Worm (Caenorhabditis elegans) whole organism, young adult: ENCODE data around the gene B0496.11.

Experiments
- B0035.1 ChIP-seq: sonication (generic microtip); optimal IDR thresholded peaks from 2 replicates; lab custom pipeline; 2016; ENCODE audit warnings: missing genetic modification characterization, mild to moderate bottlenecking, missing compliant biosample characterization, missing genotype, missing genetic modification reagents
- B0336.3 ChIP-seq: fragments of 200-800 bp; sonication (Bioruptor generic); IDR thresholded peaks from 2 replicates; pipeline ENCODE4 v1.3.6; 2022; ENCODE audit warnings: missing genetic modification characterization, missing compliant biosample characterization
- F39B2.1 ChIP-seq: fragments of 200-800 bp; sonication (Bioruptor generic); IDR thresholded peaks from 2 replicates; pipeline ENCODE4 v1.3.6; 2022; ENCODE audit warnings: missing genetic modification reagents, missing genetic modification characterization, missing compliant biosample characterization
- K12H6.12 ChIP-seq: fragments of 200-800 bp; sonication (Bioruptor generic); optimal IDR thresholded peaks from 2 replicates; lab custom pipeline; 2018; ENCODE audit warnings: mild to moderate bottlenecking, missing genetic modification characterization, missing compliant biosample characterization
- T26A5.8 ChIP-seq: sonication (generic microtip); optimal IDR thresholded peaks from 2 replicates; lab custom pipeline; 2016; ENCODE audit warnings: missing genetic modification characterization, missing compliant biosample characterization
- Y53F4B.3 ChIP-seq: fragments of 200-800 bp; sonication (Bioruptor generic); IDR thresholded peaks from 2 replicates; pipeline ENCODE4 v1.3.6; 2022; ENCODE audit warnings: missing genetic modification reagents, missing genetic modification characterization, missing compliant biosample characterization
- Y56A3A.18 ChIP-seq: fragments of 200-800 bp; sonication (Bioruptor generic); IDR thresholded peaks from 2 replicates; pipeline ENCODE4 v1.3.6; 2022; ENCODE audit warnings: missing genetic modification reagents, missing genetic modification characterization, missing compliant biosample characterization
- Y79H2A.3 ChIP-seq: fragments of 200-800 bp; sonication (Bioruptor generic); conservative IDR thresholded peaks from 2 replicates; pipeline ENCODE4 v1.3.6; 2022; ENCODE audit warnings: missing genetic modification reagents, missing genetic modification characterization, missing compliant biosample characterization
- atf-7 ChIP-seq: sonication (generic microtip); optimal IDR thresholded peaks from 2 replicates; lab custom pipeline; 2017; ENCODE audit warnings: mild to moderate bottlenecking, missing genetic modification characterization, missing compliant biosample characterization
- cebp-2 ChIP-seq: fragments of 200-800 bp; sonication (Bioruptor generic); IDR thresholded peaks from 2 replicates; pipeline ENCODE4 v1.3.6; 2022; ENCODE audit warnings: missing genetic modification characterization, missing compliant biosample characterization
- ceh-100 ChIP-seq: fragments of 200-800 bp; sonication (Bioruptor generic); IDR thresholded peaks from 2 replicates; pipeline ENCODE4 v1.3.6; 2022; ENCODE audit warnings: missing genetic modification reagents, missing genetic modification characterization, missing compliant biosample characterization
- ceh-40 ChIP-seq: fragments of 200-800 bp; sonication (Bioruptor generic); IDR thresholded peaks from 2 replicates; pipeline ENCODE4 v1.3.6; 2022; ENCODE audit warnings: missing genetic modification characterization, missing compliant biosample characterization
- ceh-58 ChIP-seq: fragments of 200-800 bp; sonication (Bioruptor generic); IDR thresholded peaks from 2 replicates; pipeline ENCODE4 v1.3.6; 2022; ENCODE audit warnings: missing genetic modification characterization, missing compliant biosample characterization
- chd-7 ChIP-seq: sonication (generic microtip); optimal IDR thresholded peaks from 2 replicates; lab custom pipeline; 2016; ENCODE audit warnings: mild to moderate bottlenecking, missing genetic modification characterization, moderate library complexity, missing compliant biosample characterization
- die-1 ChIP-seq: sonication (generic microtip); optimal IDR thresholded peaks from 2 replicates; lab custom pipeline; 2016; ENCODE audit warnings: missing genotype, mild to moderate bottlenecking, missing genetic modification characterization, missing compliant biosample characterization
- egl-18 ChIP-seq: fragments of 200-800 bp; sonication (Bioruptor generic); IDR thresholded peaks from 2 replicates; pipeline ENCODE4 v1.3.6; 2022; ENCODE audit warnings: missing genetic modification reagents, missing genetic modification characterization, missing compliant biosample characterization
- gei-17 ChIP-seq: fragments of 200-800 bp; sonication (Bioruptor generic); optimal IDR thresholded peaks from 2 replicates; lab custom pipeline; 2018; ENCODE audit warnings: mild to moderate bottlenecking, missing genetic modification characterization, missing compliant biosample characterization
- hlh-26 ChIP-seq: fragments of 200-800 bp; sonication (Bioruptor generic); conservative IDR thresholded peaks from 2 replicates; pipeline ENCODE4 v1.3.6; 2022; ENCODE audit warnings: missing genetic modification reagents, missing genetic modification characterization, missing compliant biosample characterization
- let-526 ChIP-seq: fragments of 200-800 bp; sonication (Bioruptor generic); IDR thresholded peaks from 2 replicates; pipeline ENCODE4 v1.3.6; 2022; ENCODE audit warnings: missing genetic modification reagents, missing genetic modification characterization, missing compliant biosample characterization
- lsl-1 ChIP-seq: fragments of 200-800 bp; sonication (Bioruptor generic); optimal IDR thresholded peaks from 2 replicates; lab custom pipeline; 2018; ENCODE audit warnings: mild to moderate bottlenecking, missing genetic modification characterization, moderate library complexity, missing compliant biosample characterization
- lsy-27 ChIP-seq: sonication (generic microtip); optimal IDR thresholded peaks from 2 replicates; lab custom pipeline; 2017; ENCODE audit warnings: missing genetic modification characterization, mild to moderate bottlenecking, missing compliant biosample characterization, antibody characterized with exemption, missing genotype, borderline replicate concordance; ENCODE audit not compliant: insufficient read depth
- nfya-1 ChIP-seq: sonication (generic microtip); optimal IDR thresholded peaks from 2 replicates; lab custom pipeline; 2017; ENCODE audit warnings: antibody characterized with exemption, missing compliant biosample characterization, missing genetic modification characterization, borderline replicate concordance; ENCODE audit not compliant: insufficient read depth
- nhr-120 ChIP-seq: fragments of 200-800 bp; sonication (Bioruptor generic); IDR thresholded peaks from 2 replicates; pipeline ENCODE4 v1.3.6; 2022; ENCODE audit warnings: missing genetic modification characterization, missing compliant biosample characterization
- pbrm-1 ChIP-seq: fragments of 200-800 bp; sonication (Bioruptor generic); IDR thresholded peaks from 2 replicates; pipeline ENCODE4 v1.3.6; 2022; ENCODE audit warnings: missing genetic modification reagents, missing genetic modification characterization, missing compliant biosample characterization
- rcor-1 ChIP-seq: fragments of 200-800 bp; sonication (Bioruptor generic); IDR thresholded peaks from 2 replicates; pipeline ENCODE4 v1.3.6; 2022; ENCODE audit warnings: missing genetic modification reagents, missing genetic modification characterization, missing compliant biosample characterization
- rec-8 ChIP-seq, 2 experiments: sonication (generic microtip); optimal IDR thresholded peaks; 2 replicates each; lab custom pipeline; 2016; ENCODE audit warnings: mild to moderate bottlenecking in 2 of 2, missing genetic modification characterization in 2 of 2, missing genetic modification reagents in 2 of 2, missing genotype in 2 of 2, missing biosample characterization in 1 of 2, missing compliant biosample characterization in 1 of 2, moderate library complexity in 1 of 2
- sdz-38 ChIP-seq: sonication (generic microtip); optimal IDR thresholded peaks from 2 replicates; lab custom pipeline; 2016; ENCODE audit warnings: missing genotype, missing genetic modification characterization, missing compliant biosample characterization
- snpc-1.1 ChIP-seq: sonication (generic microtip); optimal IDR thresholded peaks from 2 replicates; lab custom pipeline; 2017; ENCODE audit warnings: missing genetic modification characterization, mild to moderate bottlenecking, missing compliant biosample characterization, antibody characterized with exemption, moderate library complexity, missing genotype, missing genetic modification reagents; ENCODE audit not compliant: insufficient read depth
- snpc-1.3 ChIP-seq: sonication (generic microtip); optimal IDR thresholded peaks from 2 replicates; lab custom pipeline; 2017; ENCODE audit warnings: missing genetic modification characterization, mild to moderate bottlenecking, missing compliant biosample characterization, antibody characterized with exemption, moderate library complexity, missing genotype, missing genetic modification reagents; ENCODE audit not compliant: insufficient read depth
- tbp1 ChIP-seq: fragments of 200-800 bp; sonication (Bioruptor generic); optimal IDR thresholded peaks from 2 replicates; lab custom pipeline; 2018; ENCODE audit warnings: mild to moderate bottlenecking, missing genetic modification characterization, missing compliant biosample characterization
- tbx-9 ChIP-seq: sonication (generic microtip); optimal IDR thresholded peaks from 2 replicates; lab custom pipeline; 2016; ENCODE audit warnings: borderline replicate concordance, missing genetic modification characterization, inconsistent platforms, missing compliant biosample characterization
- zim-3 ChIP-seq: sonication (generic microtip); optimal IDR thresholded peaks from 2 replicates; lab custom pipeline; 2017; ENCODE audit warnings: mild to moderate bottlenecking, missing genetic modification characterization, moderate library complexity, missing compliant biosample characterization
- ztf-25 ChIP-seq: fragments of 200-800 bp; sonication (Bioruptor generic); IDR thresholded peaks from 2 replicates; pipeline ENCODE4 v1.3.6; 2022; ENCODE audit warnings: missing genetic modification reagents, missing genetic modification characterization, missing compliant biosample characterization

B0496.11 gene

DNA sequence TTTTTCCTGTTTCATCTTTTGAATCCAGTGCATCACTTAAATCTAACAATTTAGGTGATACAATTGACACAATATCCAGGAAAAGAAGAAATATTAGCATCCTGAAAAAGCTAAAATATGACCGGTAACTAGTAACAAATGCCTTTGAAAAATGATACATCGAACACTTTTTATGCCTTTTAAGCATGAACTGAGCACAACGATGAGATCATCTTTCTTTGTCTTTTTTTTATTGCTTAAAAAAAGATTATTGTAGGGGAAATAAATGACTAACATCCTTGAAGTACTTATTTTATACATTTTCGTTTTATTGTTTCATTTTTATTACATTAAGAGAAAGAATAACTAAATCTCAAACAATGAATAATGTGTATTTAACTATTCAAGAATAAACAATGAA, 32.1 kb upstream of the B0496.11 start, which contains the start of gene F13B6.3:
F13B6.3 (minus strand) TSS at position 101 of the 400 bp plus-strand sequence.
- TF ChIP-seq atf-7 (tag; lab: Kevin White, UChicago) (no peak), snpc-1.1 (tag; lab: Kevin White, UChicago) (no peak), tbx-9 (tag; lab: Kevin White, UChicago) (no peak), snpc-1.3 (tag; lab: Kevin White, UChicago) (no peak), ceh-100 (GFP tag; lab: Robert Waterston, UW) (no peak), let-526 (no peak), pbrm-1 (GFP tag; lab: Robert Waterston, UW) (no peak), ceh-40 (no peak), die-1 (tag; lab: Kevin White, UChicago) (no peak), Y79H2A.3 (GFP tag; lab: Robert Waterston, UW) (no peak), gei-17 (GFP tag; lab: Kevin White, UChicago) (no peak), sdz-38 (tag; lab: Kevin White, UChicago) (no peak), egl-18 (GFP tag; lab: Robert Waterston, UW) (no peak)

DNA sequence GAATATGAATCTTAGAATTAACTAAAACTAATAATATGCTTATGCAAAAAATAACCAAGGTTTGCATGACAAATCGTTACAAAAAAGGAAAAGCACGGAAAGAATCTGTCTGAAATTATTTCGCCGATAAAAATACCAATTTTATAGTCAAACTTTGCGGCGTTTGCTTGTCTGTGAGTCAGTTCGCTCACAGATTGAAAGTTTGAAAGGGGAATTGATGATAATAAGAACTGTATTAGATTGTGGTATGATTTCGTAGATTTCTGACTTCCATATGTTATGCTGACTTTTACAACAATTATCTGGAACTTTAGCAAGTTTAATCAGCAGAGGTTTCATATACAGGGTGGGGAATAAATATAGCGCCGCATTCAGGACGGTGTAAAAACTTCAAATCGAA, 26.5 kb upstream of the B0496.11 start, which contains the start of gene F13B6.2:
F13B6.2 (minus strand) TSS at position 101 of the 400 bp plus-strand sequence.
- TF ChIP-seq chd-7 (tag; lab: Kevin White, UChicago), result no peak
- TF ChIP-seq ztf-25 (GFP tag; lab: Robert Waterston, UW), result no peak
- no peak for TF ChIP-seq rec-8 (tag; optimal IDR thresholded peaks at IDR 0.05; lab: Kevin White, UChicago)
- TF ChIP-seq T26A5.8 (tag; lab: Kevin White, UChicago), result no peak
- TF ChIP-seq zim-3 (tag; lab: Kevin White, UChicago), result no peak
- no peak for TF ChIP-seq nhr-120 (GFP tag; lab: Robert Waterston, UW)
- no peak for TF ChIP-seq tbp1 (GFP tag; lab: Kevin White, UChicago)
- TF ChIP-seq hlh-26, result no peak
- no peak for TF ChIP-seq nfya-1 (tag; lab: Kevin White, UChicago)
- no peak for TF ChIP-seq Y53F4B.3 (GFP tag; lab: Robert Waterston, UW)
- no peak for TF ChIP-seq ceh-58 (GFP tag; lab: Robert Waterston, UW)
- TF ChIP-seq rcor-1 (GFP tag; lab: Robert Waterston, UW), result no peak
- no peak for TF ChIP-seq Y56A3A.18 (GFP tag; lab: Robert Waterston, UW)
- no peak for TF ChIP-seq lsy-27
- no peak for TF ChIP-seq gei-17 (GFP tag; lab: Kevin White, UChicago)
- TF ChIP-seq B0336.3, result no peak
- no peak for TF ChIP-seq cebp-2 (GFP tag; lab: Robert Waterston, UW)
- no peak for TF ChIP-seq lsl-1 (GFP tag; lab: Kevin White, UChicago)
- TF ChIP-seq K12H6.12 (tag; lab: Kevin White, UChicago), result no peak

DNA sequence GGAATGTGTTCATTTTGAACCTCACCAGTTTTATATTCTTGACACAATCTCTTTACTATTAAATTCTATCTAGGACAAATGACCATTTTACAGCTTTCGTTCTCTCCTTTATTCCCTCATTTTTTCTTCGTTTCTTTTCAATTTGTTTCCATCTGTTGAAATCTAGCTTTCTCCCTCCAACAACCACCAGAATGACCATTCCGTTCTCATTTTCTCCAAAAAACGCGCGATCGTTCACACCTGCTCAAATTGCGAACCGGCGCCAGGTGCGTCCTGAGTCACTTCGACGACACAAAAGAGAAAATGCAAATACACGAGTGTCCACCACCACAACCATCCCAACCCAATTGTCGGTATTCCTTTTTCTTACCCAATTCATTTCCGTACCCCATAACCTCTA, 22.5 kb upstream of the B0496.11 start, which contains the start of gene F13B6.1:
F13B6.1 (plus strand) TSS at position 301 of the 400 bp plus-strand sequence.
- no peak for TF ChIP-seq B0035.1 (tag; lab: Kevin White, UChicago)

DNA sequence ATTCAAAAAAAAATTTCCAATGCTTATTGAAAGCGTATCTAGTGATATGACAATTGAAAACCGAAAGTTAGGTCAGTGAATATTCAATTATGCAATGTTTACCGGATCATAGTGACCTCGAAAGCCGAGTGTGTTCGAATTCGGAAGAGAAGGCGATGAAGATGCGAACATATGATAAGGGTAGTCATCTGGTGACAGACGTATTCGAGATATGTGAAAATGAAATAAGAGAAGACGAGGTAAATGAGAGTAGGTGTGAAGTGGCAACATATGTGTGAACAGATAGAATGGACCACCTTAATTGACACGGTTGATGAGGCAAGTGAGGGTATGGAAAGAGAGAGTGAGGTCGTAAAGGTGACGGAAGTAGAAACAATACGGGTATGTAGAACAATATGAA, 21.1 kb upstream of the B0496.11 start:
- TF ChIP-seq F39B2.1 (GFP tag; lab: Robert Waterston, UW), result no peak
- TF ChIP-seq, all 124 proteins: peak for 0
